Fruit fly (Drosophila melanogaster): ENCODE results near the gene y.

DNA sequence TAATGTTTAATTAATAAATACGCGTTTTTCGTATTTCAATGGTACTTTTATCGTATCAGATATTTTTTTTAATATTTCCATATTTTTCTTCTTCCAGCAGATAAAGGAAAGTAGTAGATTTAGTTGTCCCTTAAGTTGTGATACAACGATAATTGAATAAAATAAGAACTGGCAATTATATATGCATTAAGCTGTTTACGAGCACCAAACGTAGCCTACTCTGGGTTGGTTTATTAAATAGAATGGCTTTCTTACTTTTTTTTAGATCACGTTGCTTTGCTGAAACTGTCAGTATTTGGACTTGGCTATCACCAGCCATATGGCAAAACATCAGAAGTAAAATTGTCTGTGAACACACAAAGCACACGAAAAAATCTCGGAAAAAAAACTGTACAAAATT, 48.9 kb upstream of the y start, which contains the start of gene CG12470:
- no peak for TF ChIP-seq usp (GFP tag; optimal IDR thresholded peaks at IDR 0.05)
- no peak for TF ChIP-seq CG8478 (optimal IDR thresholded peaks at IDR 0.05)

Measured in whole organism.